Fruit fly (Drosophila melanogaster) whole organism, prepupa: ENCODE results near the gene CG31710.

Experiments
- CG10631 ChIP-seq: fragments of 200-800 bp; sonication (Bioruptor generic); optimal IDR thresholded peaks from 2 replicates; lab custom pipeline; 2016; ENCODE audit warnings: missing biosample characterization, missing genetic modification characterization
- CG10669 ChIP-seq: fragments of 200-800 bp; sonication (Bioruptor generic); optimal IDR thresholded peaks from 3 replicates; lab custom pipeline; 2018; ENCODE audit warnings: missing biosample characterization, mild to moderate bottlenecking, missing genetic modification characterization, moderate library complexity
- CG11294 ChIP-seq: fragments of 200-800 bp; sonication (Bioruptor generic); IDR thresholded peaks from 2 replicates; pipeline ENCODE4 v1.3.6; 2022; ENCODE audit warnings: missing biosample characterization, missing genetic modification characterization
- CG15336 ChIP-seq: fragments of 200-800 bp; sonication (Bioruptor generic); IDR thresholded peaks from 2 replicates; pipeline ENCODE4 v1.3.6; 2022; ENCODE audit warnings: missing biosample characterization, missing genetic modification characterization
- CG1621 ChIP-seq: fragments of 200-800 bp; sonication (Bioruptor generic); optimal IDR thresholded peaks from 3 replicates; lab custom pipeline; 2018; ENCODE audit warnings: missing biosample characterization, mild to moderate bottlenecking, missing genetic modification characterization
- CG16779 ChIP-seq: fragments of 200-800 bp; sonication (Bioruptor generic); optimal IDR thresholded peaks from 3 replicates; lab custom pipeline; 2017; ENCODE audit warnings: missing biosample characterization, mild to moderate bottlenecking, missing genetic modification characterization
- CG3032 ChIP-seq: fragments of 200-800 bp; optimal IDR thresholded peaks from 2 replicates; lab custom pipeline; 2019; ENCODE audit warnings: missing biosample characterization, mild to moderate bottlenecking, missing genetic modification characterization, moderate library complexity
- CG31627 ChIP-seq: fragments of 200-800 bp; sonication (Bioruptor generic); optimal IDR thresholded peaks from 3 replicates; lab custom pipeline; 2016; ENCODE audit warnings: missing biosample characterization, missing genetic modification characterization
- CG32006 ChIP-seq: fragments of 200-800 bp; sonication (Bioruptor generic); optimal IDR thresholded peaks from 3 replicates; lab custom pipeline; 2017; ENCODE audit warnings: missing biosample characterization, mild to moderate bottlenecking, missing genetic modification characterization
- CG34406 ChIP-seq: fragments of 200-800 bp; sonication (Bioruptor generic); optimal IDR thresholded peaks from 3 replicates; lab custom pipeline; 2016; ENCODE audit warnings: missing biosample characterization, missing genetic modification characterization
- CG3919 ChIP-seq: fragments of 200-800 bp; sonication (Bioruptor generic); optimal IDR thresholded peaks from 3 replicates; lab custom pipeline; 2016; ENCODE audit warnings: missing biosample characterization, missing genetic modification characterization
- CG4318 ChIP-seq: fragments of 200-800 bp; sonication (Bioruptor generic); optimal IDR thresholded peaks from 3 replicates; lab custom pipeline; 2017; ENCODE audit warnings: missing biosample characterization, mild to moderate bottlenecking, missing genetic modification characterization
- CG6163 ChIP-seq: fragments of 200-800 bp; sonication (Bioruptor generic); IDR thresholded peaks from 3 replicates; pipeline ENCODE4 v1.3.6; 2022; ENCODE audit warnings: missing biosample characterization, missing genetic modification characterization
- CG6276 ChIP-seq: fragments of 200-800 bp; sonication (Bioruptor generic); optimal IDR thresholded peaks from 2 replicates; lab custom pipeline; 2017; ENCODE audit warnings: missing biosample characterization, mild to moderate bottlenecking, missing genetic modification characterization
- CG6808 ChIP-seq: fragments of 200-800 bp; sonication (Bioruptor generic); optimal IDR thresholded peaks from 3 replicates; lab custom pipeline; 2017; ENCODE audit warnings: missing biosample characterization, missing genetic modification characterization, mild to moderate bottlenecking, moderate library complexity, missing genetic modification reagents
- CG6854 ChIP-seq: fragments of 200-800 bp; sonication (Bioruptor generic); optimal IDR thresholded peaks from 2 replicates; lab custom pipeline; 2017; ENCODE audit warnings: missing biosample characterization, mild to moderate bottlenecking, missing genetic modification characterization
- CG7368 ChIP-seq: fragments of 200-800 bp; sonication (Bioruptor generic); optimal IDR thresholded peaks from 3 replicates; lab custom pipeline; 2016; ENCODE audit warnings: missing biosample characterization, missing genetic modification characterization
- CG8119 ChIP-seq: fragments of 200-800 bp; sonication (Bioruptor generic); IDR thresholded peaks from 3 replicates; pipeline ENCODE4 v1.3.6; 2022; ENCODE audit warnings: missing biosample characterization, missing genetic modification characterization
- CG8319 ChIP-seq: fragments of 200-800 bp; sonication (Bioruptor generic); optimal IDR thresholded peaks from 3 replicates; lab custom pipeline; 2016; ENCODE audit warnings: missing biosample characterization, missing genetic modification characterization
- CG8632 ChIP-seq: fragments of 200-800 bp; sonication (Bioruptor generic); optimal IDR thresholded peaks from 3 replicates; lab custom pipeline; 2016; ENCODE audit warnings: missing biosample characterization, missing genetic modification characterization
- CG9139 ChIP-seq: fragments of 200-800 bp; sonication (Bioruptor generic); optimal IDR thresholded peaks from 3 replicates; lab custom pipeline; 2017; ENCODE audit warnings: missing biosample characterization, mild to moderate bottlenecking, missing genetic modification characterization
- Eip75B ChIP-seq: fragments of 200-800 bp; sonication (Bioruptor generic); optimal IDR thresholded peaks from 3 replicates; lab custom pipeline; 2016; ENCODE audit warnings: missing biosample characterization, missing genetic modification characterization
- Eip78C ChIP-seq: fragments of 200-800 bp; sonication (Bioruptor generic); peaks from one replicate; lab custom pipeline; 2016; ENCODE audit warnings: missing biosample characterization, missing genetic modification characterization
- Eip93F ChIP-seq: fragments of 200-800 bp; sonication (Bioruptor generic); optimal IDR thresholded peaks from 2 replicates; lab custom pipeline; 2016; ENCODE audit warnings: missing biosample characterization, mild to moderate bottlenecking, missing genetic modification characterization
- Ets21C ChIP-seq: fragments of 200-800 bp; sonication (Bioruptor generic); optimal IDR thresholded peaks from 3 replicates; lab custom pipeline; 2016; ENCODE audit warnings: missing biosample characterization, missing genetic modification characterization
- Ets96B ChIP-seq: fragments of 200-800 bp; optimal IDR thresholded peaks from 2 replicates; lab custom pipeline; 2019; ENCODE audit warnings: missing biosample characterization, mild to moderate bottlenecking, missing genetic modification characterization, moderate library complexity
- Gug ChIP-seq: fragments of 200-800 bp; sonication (Bioruptor generic); IDR thresholded peaks from 2 replicates; pipeline ENCODE4 v1.3.6; 2022; ENCODE audit warnings: missing biosample characterization, missing genetic modification characterization
- Hr38 ChIP-seq: sonication (Bioruptor generic); optimal IDR thresholded peaks from 2 replicates; lab custom pipeline; 2016; ENCODE audit warnings: missing biosample characterization, missing genetic modification characterization
- Hr39 ChIP-seq: fragments of 200-800 bp; sonication (Bioruptor generic); optimal IDR thresholded peaks from 2 replicates; lab custom pipeline; 2016; ENCODE audit warnings: missing biosample characterization, missing genetic modification characterization
- Hr4 ChIP-seq: fragments of 200-800 bp; sonication (Bioruptor generic); optimal IDR thresholded peaks from 3 replicates; lab custom pipeline; 2016; ENCODE audit warnings: missing biosample characterization, missing genetic modification characterization
- Met ChIP-seq: fragments of 200-800 bp; sonication (Bioruptor generic); optimal IDR thresholded peaks from 3 replicates; lab custom pipeline; 2016; ENCODE audit warnings: missing biosample characterization, missing genetic modification characterization
- OdsH ChIP-seq: fragments of 200-800 bp; sonication (Bioruptor generic); optimal IDR thresholded peaks from 3 replicates; lab custom pipeline; 2016; ENCODE audit warnings: missing biosample characterization, missing genetic modification characterization
- Smox ChIP-seq: fragments of 200-800 bp; sonication (Bioruptor generic); optimal IDR thresholded peaks from 3 replicates; lab custom pipeline; 2016; ENCODE audit warnings: missing biosample characterization, missing genetic modification characterization
- Sox102F ChIP-seq: fragments of 200-800 bp; sonication (Bioruptor generic); optimal IDR thresholded peaks from 2 replicates; lab custom pipeline; 2016; ENCODE audit warnings: missing biosample characterization, mild to moderate bottlenecking, missing genetic modification characterization
- Sox14 ChIP-seq: fragments of 200-800 bp; sonication (Bioruptor generic); optimal IDR thresholded peaks from 3 replicates; lab custom pipeline; 2016; ENCODE audit warnings: missing biosample characterization, missing genetic modification characterization
- Sox15 ChIP-seq: fragments of 200-800 bp; sonication (Bioruptor generic); optimal IDR thresholded peaks from 3 replicates; lab custom pipeline; 2016; ENCODE audit warnings: missing biosample characterization, missing genetic modification characterization
- achi ChIP-seq: fragments of 200-800 bp; sonication (Bioruptor generic); optimal IDR thresholded peaks from 3 replicates; lab custom pipeline; 2016; ENCODE audit warnings: missing biosample characterization, missing genetic modification characterization
- acj6 ChIP-seq: fragments of 200-800 bp; sonication (Bioruptor generic); optimal IDR thresholded peaks from 3 replicates; lab custom pipeline; 2016; ENCODE audit warnings: missing biosample characterization, missing genetic modification characterization
- cyc ChIP-seq: fragments of 200-800 bp; sonication (Bioruptor generic); optimal IDR thresholded peaks from 3 replicates; lab custom pipeline; 2016; ENCODE audit warnings: missing biosample characterization, missing genetic modification characterization
- dac ChIP-seq: fragments of 200-800 bp; sonication (Bioruptor generic); optimal IDR thresholded peaks from 2 replicates; lab custom pipeline; 2017; ENCODE audit warnings: missing biosample characterization, mild to moderate bottlenecking, missing genetic modification characterization
- dsx ChIP-seq: fragments of 200-800 bp; optimal IDR thresholded peaks from 3 replicates; lab custom pipeline; 2019; ENCODE audit warnings: missing biosample characterization, mild to moderate bottlenecking, missing genetic modification characterization, moderate library complexity; ENCODE audit not compliant: poor library complexity, severe bottlenecking
- eg ChIP-seq: fragments of 200-800 bp; sonication (Bioruptor generic); IDR thresholded peaks from 3 replicates; pipeline ENCODE4 v1.3.6; 2022; ENCODE audit warnings: missing biosample characterization, missing genetic modification characterization
- esn ChIP-seq: fragments of 200-800 bp; sonication (Bioruptor generic); optimal IDR thresholded peaks from 2 replicates; lab custom pipeline; 2016; ENCODE audit warnings: missing biosample characterization, mild to moderate bottlenecking, missing genetic modification characterization, moderate library complexity
- fd59A ChIP-seq: fragments of 200-800 bp; sonication (Bioruptor generic); optimal IDR thresholded peaks from 2 replicates; lab custom pipeline; 2017; ENCODE audit warnings: missing biosample characterization, mild to moderate bottlenecking, missing genetic modification characterization, missing genetic modification reagents
- fd85E ChIP-seq: fragments of 200-800 bp; sonication (Bioruptor generic); optimal IDR thresholded peaks from 3 replicates; lab custom pipeline; 2016; ENCODE audit warnings: missing biosample characterization, missing genetic modification characterization
- fkh ChIP-seq: fragments of 200-800 bp; sonication (Bioruptor generic); optimal IDR thresholded peaks from 3 replicates; lab custom pipeline; 2017; ENCODE audit warnings: missing biosample characterization, mild to moderate bottlenecking, missing genetic modification characterization, moderate library complexity
- net ChIP-seq: fragments of 200-800 bp; sonication (Bioruptor generic); optimal IDR thresholded peaks from 3 replicates; lab custom pipeline; 2016; ENCODE audit warnings: missing biosample characterization, missing genetic modification characterization
- pdm3 ChIP-seq: fragments of 200-800 bp; sonication (Bioruptor generic); optimal IDR thresholded peaks from 3 replicates; lab custom pipeline; 2016; ENCODE audit warnings: missing biosample characterization, missing genetic modification characterization
- salr ChIP-seq, 2 experiments: fragments of 200-800 bp; sonication (Bioruptor generic); optimal IDR thresholded peaks; 3 replicates each; lab custom pipeline; 2016 to 2018; ENCODE audit warnings: missing biosample characterization in 2 of 2, missing genetic modification characterization in 2 of 2, mild to moderate bottlenecking in 1 of 2
- spab ChIP-seq: fragments of 200-800 bp; sonication (Bioruptor generic); optimal IDR thresholded peaks from 2 replicates; lab custom pipeline; 2017; ENCODE audit warnings: missing biosample characterization, mild to moderate bottlenecking, missing genetic modification characterization, missing genetic modification reagents
- ss ChIP-seq, 2 experiments: fragments of 200-800 bp; sonication (Bioruptor generic); optimal IDR thresholded peaks; 2 replicates in 1 of 2; 3 replicates in 1 of 2; lab custom pipeline; 2017 to 2018; ENCODE audit warnings: mild to moderate bottlenecking in 2 of 2, missing biosample characterization in 2 of 2, missing genetic modification characterization in 2 of 2, moderate library complexity in 1 of 2
- svp ChIP-seq: fragments of 200-800 bp; sonication (Bioruptor generic); peaks from one replicate; lab custom pipeline; 2016; ENCODE audit warnings: missing biosample characterization, missing genetic modification characterization
- vri ChIP-seq: fragments of 200-800 bp; sonication (Bioruptor generic); optimal IDR thresholded peaks from 3 replicates; lab custom pipeline; 2016; ENCODE audit warnings: missing biosample characterization, mild to moderate bottlenecking, missing genetic modification characterization

The CG31710 gene

DNA sequence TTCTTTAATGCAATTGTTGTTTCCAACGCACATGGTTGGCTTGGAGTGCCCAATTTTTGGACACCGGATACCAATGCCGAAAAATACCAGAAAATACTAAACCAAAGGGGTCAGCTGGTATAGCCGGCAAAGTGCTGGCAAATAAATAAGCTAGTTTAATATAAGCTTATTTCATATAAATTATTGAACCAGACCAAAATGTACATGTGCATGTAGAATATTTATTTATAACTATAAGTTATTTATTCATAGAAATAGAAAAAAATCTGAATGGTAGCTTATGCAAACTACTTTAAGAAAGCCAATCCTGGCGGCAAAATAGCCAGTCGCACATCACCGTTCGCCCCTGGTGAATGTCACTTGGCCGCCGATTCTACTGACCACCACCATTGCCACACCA, 5.3 kb downstream of the CG31710 start, which contains the start of gene pelo:
Gene pelo, plus strand, starts transcription at position 357 of the 400 bp plus-strand sequence.
- TF ChIP-seq dac (GFP tag; lab: Kevin White, UChicago) (no peak), CG6808 (no peak), Eip75B (GFP tag; lab: Kevin White, UChicago) (peak; percentile 10), Smox (no peak), OdsH (GFP tag; lab: Kevin White, UChicago) (no peak), Sox102F (GFP tag; lab: Kevin White, UChicago) (peak; percentile 9), net (GFP tag; lab: Kevin White, UChicago) (no peak), CG10631 (GFP tag; lab: Kevin White, UChicago) (peak; percentile 52), CG6276 (GFP tag; lab: Kevin White, UChicago) (no peak), Hr4 (GFP tag; lab: Kevin White, UChicago) (peak; percentile 27), Eip78C (GFP tag; lab: Kevin White, UChicago) (peak; percentile 60), Ets21C (GFP tag; lab: Kevin White, UChicago) (no peak), pdm3 (GFP tag; lab: Kevin White, UChicago) (peak; percentile 43), CG3919 (GFP tag; lab: Kevin White, UChicago) (peak; percentile 40), fd59A (GFP tag; lab: Kevin White, UChicago) (no peak), Sox15 (GFP tag; lab: Kevin White, UChicago) (no peak), CG11294 (GFP tag; lab: Robert Waterston, UW) (no peak), Gug (no peak), fkh (GFP tag; lab: Kevin White, UChicago) (peak; percentile 41), CG3032 (tag; lab: Kevin White, UChicago) (peak; percentile 48), CG1621 (peak; percentile 29), CG32006 (peak; percentile 51), cyc (GFP tag; lab: Kevin White, UChicago) (peak; percentile 39), Met (GFP tag; lab: Kevin White, UChicago) (peak; percentile 51), spab (GFP tag; lab: Kevin White, UChicago) (no peak), Hr39 (GFP tag; lab: Kevin White, UChicago) (no peak), CG16779 (no peak), eg (no peak), CG8319 (GFP tag; lab: Kevin White, UChicago) (no peak), vri (GFP tag; lab: Kevin White, UChicago) (peak; percentile 41), ss (GFP tag; optimal IDR thresholded peaks at IDR 0.05; lab: Kevin White, UChicago) (peak in 1 of 2 experiments; percentile 32), fd85E (GFP tag; lab: Kevin White, UChicago) (no peak), CG7368 (GFP tag; lab: Kevin White, UChicago) (no peak), achi (peak; percentile 44), CG6854 (GFP tag; lab: Kevin White, UChicago) (peak; percentile 9), CG4318 (GFP tag; lab: Kevin White, UChicago) (no peak), CG31627 (GFP tag; lab: Kevin White, UChicago) (peak; percentile 30), salr (GFP tag; optimal IDR thresholded peaks at IDR 0.05; lab: Kevin White, UChicago) (no peak), CG9139 (GFP tag; lab: Kevin White, UChicago) (no peak), Sox14 (GFP tag; lab: Kevin White, UChicago) (peak; percentile 22), acj6 (GFP tag; lab: Kevin White, UChicago) (peak; percentile 28), esn (GFP tag; lab: Kevin White, UChicago) (peak; percentile 51), CG10669 (GFP tag; lab: Kevin White, UChicago) (no peak), CG6163 (GFP tag; lab: Robert Waterston, UW) (peak; percentile 50; the same call in 1 of the 3 replicates), Ets96B (tag; lab: Kevin White, UChicago) (peak; percentile 53), dsx (GFP tag; lab: Kevin White, UChicago) (peak; percentile 7), Eip93F (peak; percentile 55), svp (GFP tag; lab: Kevin White, UChicago) (peak; percentile 88), CG34406 (peak; percentile 25), CG8632 (peak; percentile 21), CG8119 (GFP tag; lab: Robert Waterston, UW) (peak; percentile 53; the same call in 1 of the 3 replicates), Hr38 (GFP tag; lab: Kevin White, UChicago) (no peak), CG15336 (no peak)
